Fruit fly (Drosophila melanogaster) whole organism, larva: ENCODE data around the gene Tfb4.

ENCODE experiments used
- noc ChIP-seq: fragments of 200-800 bp; sonication (Bioruptor generic); optimal IDR thresholded peaks from 3 replicates; lab custom pipeline; 2019; ENCODE audit warnings: missing biosample characterization, mild to moderate bottlenecking, missing genetic modification characterization, moderate library complexity

The Tfb4 gene

DNA sequence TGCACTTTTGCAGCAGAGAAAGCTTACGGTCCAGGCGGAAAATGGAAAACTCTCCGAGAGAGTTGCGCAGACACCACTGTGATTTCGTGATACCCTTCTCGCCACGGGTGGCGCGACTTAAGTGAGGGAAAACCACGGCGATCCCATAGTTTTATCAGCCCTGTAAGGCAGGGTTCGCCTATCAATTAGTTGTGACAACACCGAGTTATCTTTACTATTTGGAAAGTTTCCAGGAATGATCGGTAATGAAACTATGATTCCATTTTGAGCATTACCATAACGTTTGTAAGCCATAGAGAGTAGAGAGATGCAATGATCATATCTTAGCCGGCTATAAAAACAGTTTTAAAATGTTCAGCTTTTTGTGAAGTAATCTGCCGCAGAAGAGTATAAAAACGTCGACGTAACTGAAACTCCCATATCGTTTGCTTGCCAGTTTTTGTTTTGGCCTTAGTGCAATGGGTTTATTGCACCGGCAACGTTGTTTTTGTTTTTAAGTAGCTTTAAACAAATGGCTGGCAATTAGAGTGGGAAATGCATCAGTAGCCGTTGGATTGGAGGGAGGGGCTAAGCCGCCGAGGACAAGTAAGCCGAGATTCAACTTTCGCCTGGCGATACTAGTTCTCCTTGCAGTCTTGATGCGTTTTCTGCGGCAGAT is 6.2 kb upstream of the Tfb4 start:
- no peak for TF ChIP-seq noc (tag; lab: Kevin White, UChicago)

DNA sequence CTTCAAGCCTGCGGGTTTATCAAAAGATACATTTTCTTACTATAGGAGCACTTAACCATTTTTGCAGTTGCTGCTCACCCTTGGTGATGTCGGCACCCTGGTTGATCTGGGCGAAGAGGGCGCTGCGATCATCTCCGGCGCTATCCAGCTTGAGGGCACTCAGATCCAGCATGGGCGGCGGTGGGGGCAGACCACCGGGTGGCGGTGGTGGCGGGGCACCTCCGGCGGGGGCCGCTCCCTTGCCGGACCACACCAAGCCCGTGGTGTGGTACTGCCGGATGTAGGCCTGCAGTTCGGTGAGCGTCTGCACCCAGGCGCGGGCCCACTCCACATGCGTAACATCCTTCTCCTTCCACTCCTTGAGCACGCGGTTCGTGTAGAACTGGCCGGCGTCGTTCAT is 2.2 kb upstream of the Tfb4 start:
- TF ChIP-seq noc (tag; lab: Kevin White, UChicago) = no peak

DNA sequence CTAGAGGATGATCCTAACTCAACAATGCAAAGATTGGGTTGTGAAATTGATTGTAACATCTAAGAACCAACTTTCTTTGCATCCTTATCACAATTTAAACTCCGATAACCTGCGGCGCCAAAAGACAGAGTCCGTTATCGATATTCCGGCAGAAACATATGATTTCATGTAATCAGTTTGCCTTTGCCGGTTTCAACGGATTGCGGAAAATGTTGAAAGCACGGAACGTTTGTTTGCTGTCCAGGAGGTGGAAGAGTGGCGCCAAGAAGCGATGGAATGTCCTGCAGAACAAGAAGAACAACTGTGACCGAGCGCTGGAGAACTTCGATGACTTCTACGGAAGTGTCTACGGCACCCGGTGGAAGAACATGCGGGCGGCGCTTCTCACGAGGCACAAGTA is 2.8 kb downstream of the Tfb4 start:
- no peak for TF ChIP-seq noc (tag; lab: Kevin White, UChicago)

DNA sequence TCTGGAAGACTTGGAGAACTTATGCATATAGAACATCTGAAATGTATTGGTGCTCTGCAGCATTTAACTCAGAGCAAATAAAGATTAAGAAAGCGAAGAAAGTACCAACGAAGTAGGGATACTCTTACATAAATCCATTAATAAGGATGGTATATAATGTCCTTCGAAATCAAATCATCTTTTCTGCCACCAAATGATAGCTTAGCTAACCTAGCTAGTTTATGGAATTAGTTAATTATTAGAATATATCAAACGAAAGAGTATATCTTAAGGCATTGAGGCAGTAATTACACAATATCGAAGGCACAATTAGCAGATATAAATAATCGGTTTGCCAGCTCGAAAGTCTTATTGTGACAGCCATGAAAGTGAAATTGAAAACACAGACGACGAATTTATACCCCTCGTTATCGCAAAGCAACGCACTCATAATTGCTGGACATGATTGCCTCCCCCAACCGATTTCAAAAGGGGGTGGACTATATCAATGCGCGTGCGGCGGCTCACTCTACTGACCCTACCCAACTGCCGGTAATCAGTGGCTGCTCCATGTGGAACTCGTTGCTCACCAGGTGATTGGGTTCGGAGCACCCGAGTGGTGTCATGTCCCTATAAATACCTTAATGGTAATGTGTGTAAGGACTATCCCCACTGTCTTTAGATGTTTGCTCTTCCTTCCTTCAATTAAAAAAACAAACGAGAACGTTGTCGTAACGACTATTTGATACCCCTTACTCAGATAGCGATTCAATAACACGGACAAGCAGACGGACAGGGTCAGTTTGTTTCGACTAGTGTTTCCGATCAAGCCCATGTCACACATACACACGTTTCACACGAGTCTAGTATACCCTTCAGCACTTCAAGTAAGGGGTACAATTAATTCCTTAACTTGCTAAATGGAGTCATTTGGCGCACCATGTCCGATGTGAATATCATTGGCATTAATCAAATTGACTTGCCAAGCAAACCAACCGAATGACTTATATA is 5.8 kb downstream of the Tfb4 start:
- TF ChIP-seq noc (tag; lab: Kevin White, UChicago) = peak; percentile 96

DNA sequence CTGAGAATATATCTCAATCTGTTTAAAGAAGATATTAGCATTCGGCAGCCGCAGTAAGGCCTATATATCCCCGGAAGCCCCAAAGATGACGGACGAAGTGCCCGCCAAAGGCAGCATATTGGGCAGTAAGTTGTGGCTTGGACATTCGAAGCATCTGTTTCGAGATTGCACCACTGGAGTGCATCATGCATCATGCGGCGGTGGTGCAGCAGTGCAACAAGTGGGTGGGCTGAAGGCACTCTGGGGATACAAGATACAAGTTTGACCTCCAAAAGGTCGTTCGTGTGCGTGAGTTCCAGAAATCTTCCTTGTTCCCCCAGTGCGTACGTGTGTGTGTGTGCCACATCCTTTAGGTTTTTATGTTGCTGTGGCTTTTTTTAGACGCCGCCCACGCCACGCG is 7.2 kb downstream of the Tfb4 start:
- no peak for TF ChIP-seq noc (tag; lab: Kevin White, UChicago)

DNA sequence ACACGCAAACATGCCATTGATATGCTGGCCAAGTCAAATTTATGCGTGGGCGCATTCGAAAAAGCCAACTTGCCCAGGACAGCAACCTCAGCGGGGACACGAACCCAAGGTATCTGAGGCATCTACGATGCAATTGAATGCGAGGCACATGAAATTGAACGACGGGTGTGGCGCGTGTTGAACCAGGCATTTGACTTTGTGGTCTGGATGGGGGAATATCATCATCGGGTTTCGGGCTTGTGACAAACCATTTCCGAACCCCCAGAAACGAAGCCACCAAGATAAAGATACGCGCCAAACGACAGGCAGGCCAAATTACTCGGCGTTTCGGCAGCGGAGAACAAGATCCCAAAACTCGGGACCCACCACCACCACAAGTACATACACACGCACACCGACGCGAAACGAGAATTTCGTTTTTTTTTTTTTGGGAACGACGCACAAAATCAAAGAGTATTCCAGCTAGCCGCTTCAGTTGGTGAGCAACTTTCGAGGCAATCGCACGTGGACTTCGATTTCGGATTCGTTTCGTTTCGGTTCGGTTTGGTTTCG is 7.7 kb downstream of the Tfb4 start, which contains the start of gene MFS3:
Gene MFS3, plus strand, starts transcription at position 472 of the 552 bp plus-strand sequence.
- TF ChIP-seq noc (tag; lab: Kevin White, UChicago) = no peak

DNA sequence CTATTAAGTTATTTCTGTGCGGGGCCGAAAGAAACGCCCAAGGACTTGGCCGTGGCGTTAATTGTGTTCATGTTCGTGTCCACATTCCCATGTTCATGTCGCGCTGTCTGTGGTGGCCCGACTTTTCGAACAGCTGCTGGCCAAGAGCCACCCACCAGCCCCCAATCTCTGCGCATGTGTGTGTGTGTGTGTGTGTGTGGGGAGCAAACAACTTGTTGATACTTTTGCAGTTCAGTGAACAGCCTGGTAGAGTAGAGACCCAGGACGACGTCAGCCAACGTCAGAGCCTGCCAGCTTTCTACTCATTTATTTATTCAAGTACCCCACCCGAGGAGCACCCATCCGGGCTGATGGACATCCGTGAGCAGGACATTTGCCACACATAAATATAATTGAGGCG is 13.5 kb downstream of the Tfb4 start:
- no peak for TF ChIP-seq noc (tag; lab: Kevin White, UChicago)

DNA sequence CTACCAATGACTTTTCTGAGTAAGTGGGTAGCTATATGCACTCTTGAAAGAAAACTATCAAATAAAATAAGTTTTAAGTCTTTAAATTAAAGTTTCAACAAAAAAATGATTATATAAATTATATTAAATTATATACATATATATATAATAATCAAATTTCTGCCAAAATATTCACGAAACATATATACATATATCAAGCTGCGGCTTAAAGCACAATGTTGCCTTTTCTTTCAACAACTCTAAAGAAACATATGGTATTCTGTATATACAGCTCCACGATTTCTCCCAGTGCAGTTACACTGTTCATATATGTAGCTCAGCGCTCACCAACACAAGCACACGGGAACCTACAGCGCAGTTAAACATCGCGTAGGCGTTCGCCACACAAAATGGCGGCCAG is 15.0 kb downstream of the Tfb4 start:
- TF ChIP-seq noc (tag; lab: Kevin White, UChicago) = no peak

DNA sequence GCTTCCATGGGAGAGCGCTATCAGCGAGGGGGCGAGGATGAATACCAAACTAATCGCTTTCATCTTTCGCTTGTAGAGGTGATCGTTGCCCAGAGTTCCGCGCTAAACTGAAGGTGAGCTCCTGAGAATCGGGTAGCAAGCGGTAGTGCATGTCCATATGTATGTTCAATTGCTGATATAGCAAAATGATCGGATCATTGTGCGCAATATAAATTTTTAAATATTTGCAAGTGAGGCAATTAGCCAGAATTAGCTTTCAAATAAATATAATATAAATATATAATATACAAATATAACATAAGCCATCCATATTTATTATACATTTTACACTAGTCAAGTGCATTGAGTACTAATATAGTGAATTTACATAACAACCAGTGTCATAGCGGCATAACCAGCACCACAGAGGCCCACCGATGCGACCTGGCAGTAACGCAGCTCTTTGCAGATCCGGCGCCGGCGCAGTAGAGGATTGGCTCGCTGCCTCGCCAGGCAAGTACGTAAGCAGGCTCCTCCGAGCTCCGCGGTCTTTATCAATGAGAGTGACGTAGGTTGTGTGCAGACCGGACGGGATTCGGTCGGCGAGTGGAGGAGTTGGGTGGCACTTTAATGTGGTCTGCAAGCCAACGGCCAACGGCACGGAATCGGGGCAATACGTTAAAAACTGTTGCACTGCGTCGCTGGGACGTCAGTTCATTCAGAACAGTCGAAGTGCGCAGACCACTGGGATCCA is 16.3 kb downstream of the Tfb4 start, which contains the start of the genes Iris and CG4577:
Gene Iris, minus strand, starts transcription at position 88 of the 733 bp plus-strand sequence.
Gene CG4577, plus strand, starts transcription at position 683 of the 733 bp plus-strand sequence.
- TF ChIP-seq noc (tag; lab: Kevin White, UChicago) = no peak

DNA sequence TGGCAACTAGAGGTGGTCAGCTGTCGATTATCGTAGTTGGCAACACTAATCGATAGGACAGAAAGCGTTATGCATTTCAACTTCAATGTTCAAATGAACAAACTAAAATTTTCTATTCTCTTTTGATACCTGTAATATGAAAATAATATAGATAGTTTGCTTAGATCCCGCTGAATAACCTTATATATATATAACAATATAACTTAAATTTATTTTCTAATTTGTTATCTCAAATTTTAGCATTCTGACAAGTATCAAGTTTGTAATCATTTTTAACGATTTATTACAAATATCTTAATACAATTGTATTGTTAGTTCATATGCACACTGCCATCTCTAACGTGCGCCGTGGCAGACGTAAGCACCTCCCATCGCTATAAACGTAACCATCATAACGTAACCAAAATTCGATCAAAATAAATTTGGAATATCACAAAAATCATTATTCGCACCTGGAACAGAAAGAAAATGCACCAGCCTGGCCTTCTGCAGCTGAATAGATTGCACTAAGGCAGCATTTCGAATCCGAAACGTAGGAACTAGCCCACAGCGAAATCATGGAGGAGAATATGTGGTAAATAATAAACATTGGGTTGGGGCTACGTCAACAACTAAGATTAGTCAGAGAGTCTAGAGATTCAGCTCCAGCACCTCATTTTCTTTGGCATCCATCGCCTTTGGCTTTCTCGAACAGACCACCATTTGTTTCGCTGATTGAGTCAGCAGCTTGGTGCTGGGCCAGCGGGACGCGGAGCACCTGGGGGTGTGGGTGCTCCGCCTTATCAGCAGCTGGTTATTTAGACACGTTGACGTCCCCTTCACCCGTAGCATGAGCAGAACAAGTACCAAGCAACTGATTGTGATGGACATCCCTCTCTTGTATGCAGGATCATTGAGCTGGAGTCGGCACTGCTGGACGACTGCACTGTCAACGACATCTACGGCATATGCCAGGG is 21.3 kb downstream of the Tfb4 start, which contains the start of the genes Pino and TBC1D23:
Gene Pino, minus strand, starts transcription at position 22 of the 956 bp plus-strand sequence.
Gene TBC1D23, plus strand, starts transcription at position 385 of the 956 bp plus-strand sequence.
- peak; percentile 63 for TF ChIP-seq noc (tag; lab: Kevin White, UChicago)

DNA sequence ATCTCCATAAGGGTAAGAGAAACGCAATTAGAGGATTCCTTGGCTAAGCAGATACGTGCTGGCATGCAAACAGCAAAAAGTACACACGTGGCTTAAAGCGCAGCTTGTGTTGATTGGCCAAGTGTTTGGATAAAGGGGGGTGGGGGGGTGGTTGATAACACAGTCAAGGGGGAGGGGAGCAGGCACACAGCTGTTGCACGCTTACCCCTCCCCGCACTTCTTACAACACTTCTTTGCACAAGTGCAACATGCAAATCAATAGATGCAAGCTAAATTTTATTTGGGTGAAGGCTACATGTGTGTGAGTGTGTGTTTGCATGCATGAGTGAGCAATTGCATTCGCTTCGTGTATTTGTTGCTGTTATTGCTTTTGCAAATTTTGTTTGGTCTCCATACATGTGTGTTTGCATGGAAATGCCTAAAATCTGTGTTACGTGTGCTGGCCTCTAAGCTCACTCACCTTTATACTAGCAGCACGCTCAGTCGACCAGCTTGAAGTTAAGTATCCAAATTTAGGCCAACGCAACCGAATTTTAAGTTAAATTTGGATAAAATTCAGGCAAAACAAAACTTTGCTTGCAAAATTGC is 22.0 kb downstream of the Tfb4 start:
- no peak for TF ChIP-seq noc (tag; lab: Kevin White, UChicago)

DNA sequence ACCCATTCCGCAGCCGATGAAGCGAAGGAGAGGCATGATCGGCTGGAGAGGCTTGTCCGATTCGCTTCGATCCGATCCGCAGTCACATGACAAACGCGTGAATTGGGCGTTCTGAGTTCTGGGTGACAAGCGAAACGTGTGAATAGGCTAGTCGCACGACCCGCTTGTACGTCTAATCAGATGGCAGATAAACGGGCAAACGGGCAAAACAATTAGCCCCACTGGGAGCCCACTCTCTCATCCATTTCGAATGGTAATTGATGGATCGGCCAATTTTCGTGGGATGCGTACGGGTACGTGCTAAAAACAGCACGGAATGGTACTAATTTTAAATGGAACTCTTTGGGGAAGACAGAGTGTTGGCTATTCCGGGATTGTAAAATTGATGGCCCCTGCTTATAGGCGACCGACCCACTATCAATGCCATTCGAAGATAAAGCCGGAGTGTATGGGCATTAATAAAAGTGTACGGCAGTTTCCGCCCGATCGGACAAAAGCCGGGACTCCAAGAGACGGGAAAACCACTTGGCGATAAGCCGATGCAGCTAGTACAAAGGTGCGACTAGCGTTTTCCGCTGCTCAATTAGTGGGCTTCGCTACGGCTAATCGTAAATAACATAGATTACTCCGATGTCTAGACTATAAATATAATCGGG is 22.9 kb downstream of the Tfb4 start:
- TF ChIP-seq noc (tag; lab: Kevin White, UChicago) = peak; percentile 58

DNA sequence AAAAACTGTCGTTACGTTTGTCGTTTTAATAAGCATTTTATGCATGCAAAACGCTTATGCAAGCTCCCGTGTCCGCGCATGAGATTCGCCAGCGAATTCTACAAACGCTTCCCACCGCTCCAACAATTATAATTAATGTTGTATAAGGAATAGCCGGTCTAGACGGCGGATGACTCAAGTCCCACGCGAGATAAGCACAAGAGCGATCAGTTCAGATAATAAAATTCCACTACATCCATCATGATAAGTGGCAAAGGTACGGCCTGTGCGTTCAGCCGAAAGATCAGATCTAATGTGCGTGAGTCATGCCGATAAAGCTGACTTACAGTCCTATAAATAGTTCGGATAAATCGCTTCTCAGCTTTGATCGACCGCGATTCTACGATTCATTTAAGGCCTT is 23.9 kb downstream of the Tfb4 start:
- no peak for TF ChIP-seq noc (tag; lab: Kevin White, UChicago)
